Fruit fly (Drosophila melanogaster): ENCODE results near the gene CG14711.

dm6 chr3R:11628416-11629041 is 5.4 kb downstream of the CG14711 start, which contains the start of gene CG14712:
- TF ChIP-seq br (GFP tag; optimal IDR thresholded peaks at IDR 0.05) (no peak), OdsH (GFP tag; optimal IDR thresholded peaks at IDR 0.05) (no peak), h (GFP tag; optimal IDR thresholded peaks at IDR 0.05) (no peak), psq (GFP tag; optimal IDR thresholded peaks at IDR 0.05) (no peak), CrebA (GFP tag; optimal IDR thresholded peaks at IDR 0.05; ENCODE audit: borderline replicate concordance) (no peak), N (GFP tag; optimal IDR thresholded peaks at IDR 0.05) (no peak)

All from whole organism, wandering third instar larva.